Fruit fly (Drosophila melanogaster) whole organism, embryonic: Measurements from ENCODE around the gene Iyd.
A peak's percentile ranks its signal among the peaks of the same experiment; 100 is the strongest.

Source experiments
- Atf3 ChIP-seq: fragments of 200-800 bp; sonication (Bioruptor generic); optimal IDR thresholded peaks from 3 replicates; lab custom pipeline; 2016; ENCODE audit warnings: missing biosample characterization, missing genetic modification characterization
- B-H2 ChIP-seq: fragments of 200-800 bp; sonication (Bioruptor generic); optimal IDR thresholded peaks from 2 replicates; lab custom pipeline; 2018; ENCODE audit warnings: missing biosample characterization, mild to moderate bottlenecking, missing genetic modification characterization
- Bdp1 ChIP-seq: fragments of 200-800 bp; sonication (Bioruptor generic); optimal IDR thresholded peaks from 3 replicates; lab custom pipeline; 2016; ENCODE audit warnings: missing biosample characterization, missing genetic modification characterization
- CG10274 ChIP-seq: fragments of 200-800 bp; sonication (Bioruptor generic); optimal IDR thresholded peaks from 3 replicates; lab custom pipeline; 2017; ENCODE audit warnings: missing biosample characterization, mild to moderate bottlenecking, missing genetic modification characterization
- CG12104 ChIP-seq: fragments of 200-800 bp; sonication (Bioruptor generic); optimal IDR thresholded peaks from 3 replicates; lab custom pipeline; 2016; ENCODE audit warnings: missing biosample characterization, missing genetic modification characterization
- CG13287 ChIP-seq: fragments of 200-800 bp; sonication (Bioruptor generic); IDR thresholded peaks from 2 replicates; pipeline ENCODE4 v1.3.6; 2022; ENCODE audit warnings: missing biosample characterization, missing genetic modification characterization; ENCODE audit not compliant: partially characterized antibody
- CG13296 ChIP-seq: fragments of 200-800 bp; sonication (Bioruptor generic); optimal IDR thresholded peaks from 3 replicates; lab custom pipeline; 2018; ENCODE audit warnings: missing biosample characterization, mild to moderate bottlenecking, missing genetic modification characterization
- CG13894 ChIP-seq: fragments of 200-800 bp; sonication (Bioruptor generic); optimal IDR thresholded peaks from 3 replicates; lab custom pipeline; 2018; ENCODE audit warnings: missing biosample characterization, mild to moderate bottlenecking, missing genetic modification characterization, moderate library complexity
- CG14965 ChIP-seq: fragments of 200-800 bp; sonication (Bioruptor generic); optimal IDR thresholded peaks from 2 replicates; lab custom pipeline; 2016; ENCODE audit warnings: missing biosample characterization, missing genetic modification characterization, borderline replicate concordance
- CG16779 ChIP-seq: fragments of 200-800 bp; sonication (Bioruptor generic); IDR thresholded peaks from 2 replicates; pipeline ENCODE4 v1.3.6; 2022; ENCODE audit warnings: missing biosample characterization, missing genetic modification characterization
- CG17802 ChIP-seq: fragments of 200-800 bp; sonication (Bioruptor generic); optimal IDR thresholded peaks from 2 replicates; lab custom pipeline; 2018; ENCODE audit warnings: missing biosample characterization, mild to moderate bottlenecking, missing genetic modification characterization, moderate library complexity
- CG2116 ChIP-seq: fragments of 200-800 bp; sonication (Bioruptor generic); optimal IDR thresholded peaks from 3 replicates; lab custom pipeline; 2018; ENCODE audit warnings: missing biosample characterization, mild to moderate bottlenecking, missing genetic modification characterization
- CG2129 ChIP-seq: fragments of 200-800 bp; sonication (Bioruptor generic); IDR thresholded peaks from 2 replicates; pipeline ENCODE4 v1.3.6; 2022; ENCODE audit warnings: missing biosample characterization, missing genetic modification characterization; ENCODE audit not compliant: partially characterized antibody
- CG30431 ChIP-seq: fragments of 200-800 bp; sonication (Bioruptor generic); optimal IDR thresholded peaks from 2 replicates; lab custom pipeline; 2017; ENCODE audit warnings: missing biosample characterization, missing genetic modification characterization
- CG3726 ChIP-seq: fragments of 200-800 bp; sonication (Bioruptor generic); IDR thresholded peaks from 3 replicates; pipeline ENCODE4, ENCODE4 v1.3.6; 2022; ENCODE audit warnings: missing biosample characterization, missing genetic modification characterization
- CG3838 ChIP-seq: fragments of 200-800 bp; sonication (Bioruptor generic); optimal IDR thresholded peaks from 3 replicates; lab custom pipeline; 2016; ENCODE audit warnings: missing biosample characterization, missing genetic modification characterization
- CG4282 ChIP-seq: fragments of 200-800 bp; sonication (Bioruptor generic); optimal IDR thresholded peaks from 2 replicates; lab custom pipeline; 2016; ENCODE audit warnings: missing biosample characterization, missing genetic modification characterization
- CG4328 ChIP-seq: fragments of 200-800 bp; sonication (Bioruptor generic); optimal IDR thresholded peaks from 3 replicates; lab custom pipeline; 2017; ENCODE audit warnings: missing biosample characterization, missing genetic modification reagents, missing genetic modification characterization
- CG7928 ChIP-seq: fragments of 200-800 bp; sonication (Bioruptor generic); optimal IDR thresholded peaks from 2 replicates; lab custom pipeline; 2017; ENCODE audit warnings: missing biosample characterization, mild to moderate bottlenecking, missing genetic modification characterization
- CG8765 ChIP-seq: fragments of 200-800 bp; sonication (Bioruptor generic); IDR thresholded peaks from 2 replicates; pipeline ENCODE4 v1.3.6; 2022; ENCODE audit warnings: missing biosample characterization, missing genetic modification characterization
- CG9817 ChIP-seq: fragments of 200-800 bp; sonication (Bioruptor generic); optimal IDR thresholded peaks from 2 replicates; lab custom pipeline; 2018; ENCODE audit warnings: missing biosample characterization, mild to moderate bottlenecking, missing genetic modification characterization, moderate library complexity
- Chrac-16 ChIP-seq: fragments of 200-800 bp; sonication (Bioruptor generic); optimal IDR thresholded peaks from 3 replicates; lab custom pipeline; 2016; ENCODE audit warnings: missing biosample characterization, missing genetic modification characterization
- Dbx ChIP-seq: fragments of 200-800 bp; sonication (Bioruptor generic); IDR thresholded peaks from 3 replicates; pipeline ENCODE4 v1.3.6; 2022; ENCODE audit warnings: missing biosample characterization, missing genetic modification characterization
- Dek ChIP-seq: fragments of 200-800 bp; sonication (Bioruptor generic); optimal IDR thresholded peaks from 3 replicates; lab custom pipeline; 2019; ENCODE audit warnings: missing biosample characterization, mild to moderate bottlenecking, missing genetic modification characterization, moderate library complexity
- Hand ChIP-seq: fragments of 200-800 bp; sonication (Bioruptor generic); optimal IDR thresholded peaks from 2 replicates; lab custom pipeline; 2017; ENCODE audit warnings: mild to moderate bottlenecking, missing biosample characterization, missing genetic modification reagents, missing genetic modification characterization
- Hr39 ChIP-seq: fragments of >200 bp; optimal IDR thresholded peaks from 2 replicates; lab custom pipeline; 2017
- Lpt ChIP-seq: fragments of >200 bp; optimal IDR thresholded peaks from 2 replicates; lab custom pipeline; 2018; ENCODE audit warnings: missing biosample characterization, missing genetic modification characterization
- Opbp ChIP-seq: fragments of 200-800 bp; sonication (Bioruptor generic); IDR thresholded peaks from 3 replicates; pipeline ENCODE4 v1.3.6; 2022; ENCODE audit warnings: missing biosample characterization, missing genetic modification characterization; ENCODE audit not compliant: partially characterized antibody
- Ptx1 ChIP-seq: fragments of 200-800 bp; sonication (Bioruptor generic); IDR thresholded peaks from 2 replicates; pipeline ENCODE4 v1.3.6; 2022; ENCODE audit warnings: missing biosample characterization, missing genetic modification characterization
- Trl ChIP-seq, 3 experiments: fragments of >200 bp in 2 of 3; fragments of 200-800 bp in 1 of 3; sonication (Bioruptor generic) in 1 of 3; optimal IDR thresholded peaks; 2 replicates in 1 of 3; 3 replicates in 2 of 3; lab custom pipeline; 2016 to 2017; ENCODE audit warnings: missing biosample characterization in 1 of 3, missing genetic modification characterization in 1 of 3
- ab ChIP-seq: fragments of 200-800 bp; sonication (Bioruptor generic); optimal IDR thresholded peaks from 2 replicates; lab custom pipeline; 2016; ENCODE audit warnings: missing biosample characterization, missing genetic modification characterization
- bowl ChIP-seq: fragments of 200-800 bp; sonication (Bioruptor generic); IDR thresholded peaks from 2 replicates; pipeline ENCODE4 v1.3.6; 2022; ENCODE audit warnings: missing biosample characterization, missing genetic modification characterization
- esg ChIP-seq: fragments of 200-800 bp; sonication (Bioruptor generic); conservative IDR thresholded peaks from 2 replicates; pipeline ENCODE4 v1.3.6; 2022; ENCODE audit warnings: missing biosample characterization, missing genetic modification characterization
- fd3F ChIP-seq: fragments of 200-800 bp; sonication (Bioruptor generic); optimal IDR thresholded peaks from 2 replicates; lab custom pipeline; 2018; ENCODE audit warnings: missing biosample characterization, mild to moderate bottlenecking, missing genetic modification characterization, moderate library complexity
- fd64A ChIP-seq: fragments of 200-800 bp; sonication (Bioruptor generic); optimal IDR thresholded peaks from 3 replicates; lab custom pipeline; 2018; ENCODE audit warnings: missing biosample characterization, mild to moderate bottlenecking, missing genetic modification characterization
- gce ChIP-seq: fragments of 200-800 bp; sonication (Bioruptor generic); IDR thresholded peaks from 3 replicates; pipeline ENCODE4 v1.3.6; 2022; ENCODE audit warnings: missing biosample characterization, missing genetic modification characterization
- grn ChIP-seq: fragments of 200-800 bp; sonication (Bioruptor generic); optimal IDR thresholded peaks from 3 replicates; lab custom pipeline; 2017; ENCODE audit warnings: missing biosample characterization, missing genetic modification characterization
- gsb ChIP-seq: fragments of 200-800 bp; sonication (Bioruptor generic); IDR thresholded peaks from 2 replicates; pipeline ENCODE4 v1.3.6; 2022; ENCODE audit warnings: missing biosample characterization, missing genetic modification characterization
- h ChIP-seq: fragments of >200 bp; optimal IDR thresholded peaks from 2 replicates; lab custom pipeline; 2017
- hb ChIP-seq: fragments of 200-800 bp; sonication (Bioruptor generic); IDR thresholded peaks from 3 replicates; pipeline ENCODE4 v1.3.6; 2022; ENCODE audit warnings: missing biosample characterization, missing genetic modification characterization; ENCODE audit not compliant: partially characterized antibody
- klu ChIP-seq: fragments of 200-800 bp; sonication (Bioruptor generic); IDR thresholded peaks from 2 replicates; pipeline ENCODE4 v1.3.6; 2022; ENCODE audit warnings: missing biosample characterization, missing genetic modification characterization
- lilli ChIP-seq: fragments of 200-800 bp; sonication (Bioruptor generic); optimal IDR thresholded peaks from 3 replicates; lab custom pipeline; 2016; ENCODE audit warnings: missing biosample characterization, missing genetic modification characterization
- phol ChIP-seq: fragments of 200-800 bp; sonication (Bioruptor generic); optimal IDR thresholded peaks from 3 replicates; lab custom pipeline; 2018; ENCODE audit warnings: missing biosample characterization, mild to moderate bottlenecking, missing genetic modification characterization, moderate library complexity
- ranshi ChIP-seq: fragments of 200-800 bp; sonication (Bioruptor generic); IDR thresholded peaks from 2 replicates; pipeline ENCODE4 v1.3.6; 2022; ENCODE audit warnings: missing biosample characterization, missing genetic modification characterization
- ro ChIP-seq: fragments of 200-800 bp; sonication (Bioruptor generic); IDR thresholded peaks from 2 replicates; pipeline ENCODE4 v1.3.6; 2022; ENCODE audit warnings: missing biosample characterization, missing genetic modification characterization
- sens-2 ChIP-seq: fragments of 200-800 bp; sonication (Bioruptor generic); IDR thresholded peaks from 2 replicates; pipeline ENCODE4 v1.3.6; 2022; ENCODE audit warnings: missing biosample characterization, missing genetic modification characterization
- shn ChIP-seq: fragments of 200-800 bp; sonication (Bioruptor generic); optimal IDR thresholded peaks from 3 replicates; lab custom pipeline; 2016; ENCODE audit warnings: missing biosample characterization, missing genetic modification characterization
- slp2 ChIP-seq: fragments of 200-800 bp; sonication (Bioruptor generic); optimal IDR thresholded peaks from 2 replicates; lab custom pipeline; 2016; ENCODE audit warnings: missing biosample characterization, missing genetic modification characterization
- sna ChIP-seq: fragments of 200-800 bp; sonication (Bioruptor generic); IDR thresholded peaks from 2 replicates; pipeline ENCODE4 v1.3.6; 2022; ENCODE audit warnings: missing biosample characterization, missing genetic modification characterization; ENCODE audit not compliant: partially characterized antibody
- tgo ChIP-seq: fragments of 200-800 bp; sonication (Bioruptor generic); IDR thresholded peaks from 3 replicates; pipeline ENCODE4 v1.3.6; 2022; ENCODE audit warnings: missing biosample characterization, missing genetic modification characterization
- wdn ChIP-seq: fragments of 200-800 bp; sonication (Bioruptor generic); IDR thresholded peaks from 2 replicates; pipeline ENCODE4 v1.3.6; 2022; ENCODE audit warnings: missing biosample characterization, missing genetic modification characterization

Iyd gene

dm6 chr3L:11047877-11048276 is 48.2 kb downstream of the Iyd start (continued):
- TF ChIP-seq h (lab: Kevin White, UChicago): no peak
- TF ChIP-seq Lpt (GFP tag; lab: Kevin White, UChicago): no peak
- peak; percentile 86 for TF ChIP-seq Ptx1 (GFP tag; lab: Robert Waterston, UW)
- TF ChIP-seq Hand (GFP tag; lab: Kevin White, UChicago): no peak
- peak; percentile 68 for TF ChIP-seq gsb (GFP tag; lab: Robert Waterston, UW)
- no peak for TF ChIP-seq CG2129 (GFP tag; lab: Robert Waterston, UW)
- peak; percentile 40 for TF ChIP-seq CG4282 (GFP tag; lab: Kevin White, UChicago)
- peak; percentile 81 for TF ChIP-seq Dbx
- peak; percentile 47 for TF ChIP-seq CG2116 (GFP tag; lab: Kevin White, UChicago)
- no peak for TF ChIP-seq CG13894 (tag; lab: Kevin White, UChicago)
- TF ChIP-seq CG13287 (GFP tag; lab: Robert Waterston, UW): peak; percentile 55; the same call in 1 of the 2 replicates
- peak; percentile 55 for TF ChIP-seq phol (tag; lab: Kevin White, UChicago)
- TF ChIP-seq ranshi (GFP tag; lab: Robert Waterston, UW): peak; percentile 72
- peak; percentile 48 for TF ChIP-seq Dek (tag; lab: Kevin White, UChicago)
- TF ChIP-seq wdn: no peak
- TF ChIP-seq grn: no peak
- peak; percentile 67 for TF ChIP-seq fd3F (GFP tag; lab: Kevin White, UChicago)
- TF ChIP-seq B-H2: peak; percentile 71
- TF ChIP-seq klu: no peak
- peak; percentile 78 for TF ChIP-seq shn (GFP tag; lab: Kevin White, UChicago)
- peak; percentile 11 for TF ChIP-seq ab (GFP tag; lab: Kevin White, UChicago)
- TF ChIP-seq CG13296 (GFP tag; lab: Kevin White, UChicago): peak; percentile 4
- no peak for TF ChIP-seq Trl (optimal IDR thresholded peaks at IDR 0.05; lab: Kevin White, UChicago)
- peak; percentile 82 for TF ChIP-seq Trl (GFP tag; optimal IDR thresholded peaks at IDR 0.05; lab: Kevin White, UChicago)
- no peak for TF ChIP-seq sna (GFP tag; lab: Robert Waterston, UW)
- peak; percentile 55 for TF ChIP-seq CG10274
- no peak for TF ChIP-seq Hr39 (lab: Kevin White, UChicago)
- no peak for TF ChIP-seq CG7928 (GFP tag; lab: Kevin White, UChicago)
- TF ChIP-seq CG16779 (GFP tag; lab: Robert Waterston, UW): peak; percentile 77
- peak; percentile 60; the same call in 1 of the 2 replicates for TF ChIP-seq CG8765 (GFP tag; lab: Robert Waterston, UW)
- TF ChIP-seq CG14965: peak; percentile 90
- TF ChIP-seq ro (GFP tag; lab: Robert Waterston, UW): no peak; the same call in 1 of the 2 replicates
- TF ChIP-seq fd64A (GFP tag; lab: Kevin White, UChicago): peak; percentile 59
- peak; percentile 54; the same call in 1 of the 3 replicates for TF ChIP-seq Opbp (GFP tag; lab: Robert Waterston, UW)
- peak; percentile 70 for TF ChIP-seq Bdp1 (GFP tag; lab: Kevin White, UChicago)
- TF ChIP-seq bowl (GFP tag; lab: Robert Waterston, UW): peak; percentile 44; the same call in 1 of the 2 replicates
- peak; percentile 76 for TF ChIP-seq sens-2 (GFP tag; lab: Robert Waterston, UW)
- TF ChIP-seq CG17802 (tag; lab: Kevin White, UChicago): peak; percentile 42
- no peak for TF ChIP-seq esg (GFP tag; lab: Robert Waterston, UW)
- TF ChIP-seq lilli: peak; percentile 69
- peak; percentile 73 for TF ChIP-seq Atf3 (GFP tag; lab: Kevin White, UChicago)
- TF ChIP-seq CG3838 (GFP tag; lab: Kevin White, UChicago): peak; percentile 12
- TF ChIP-seq CG12104 (GFP tag; lab: Kevin White, UChicago): peak; percentile 57
- no peak for TF ChIP-seq hb (GFP tag; lab: Robert Waterston, UW)
- TF ChIP-seq Chrac-16 (GFP tag; lab: Kevin White, UChicago): peak; percentile 88
- TF ChIP-seq gce: peak; percentile 72; the same call in 1 of the 3 replicates
- peak; percentile 66 for TF ChIP-seq CG4328
- TF ChIP-seq slp2 (GFP tag; lab: Kevin White, UChicago): peak; percentile 82
- TF ChIP-seq tgo (GFP tag; lab: Robert Waterston, UW): peak; percentile 80
- TF ChIP-seq CG9817: peak; percentile 65
- peak; percentile 71 for TF ChIP-seq CG30431 (GFP tag; lab: Kevin White, UChicago)
- TF ChIP-seq CG3726: no peak
